Fruit fly (Drosophila melanogaster): ENCODE measurements around the gene OtopLa.
A peak's percentile ranks its signal among the peaks of the same experiment; 100 is the strongest.

Gene OtopLa

DNA sequence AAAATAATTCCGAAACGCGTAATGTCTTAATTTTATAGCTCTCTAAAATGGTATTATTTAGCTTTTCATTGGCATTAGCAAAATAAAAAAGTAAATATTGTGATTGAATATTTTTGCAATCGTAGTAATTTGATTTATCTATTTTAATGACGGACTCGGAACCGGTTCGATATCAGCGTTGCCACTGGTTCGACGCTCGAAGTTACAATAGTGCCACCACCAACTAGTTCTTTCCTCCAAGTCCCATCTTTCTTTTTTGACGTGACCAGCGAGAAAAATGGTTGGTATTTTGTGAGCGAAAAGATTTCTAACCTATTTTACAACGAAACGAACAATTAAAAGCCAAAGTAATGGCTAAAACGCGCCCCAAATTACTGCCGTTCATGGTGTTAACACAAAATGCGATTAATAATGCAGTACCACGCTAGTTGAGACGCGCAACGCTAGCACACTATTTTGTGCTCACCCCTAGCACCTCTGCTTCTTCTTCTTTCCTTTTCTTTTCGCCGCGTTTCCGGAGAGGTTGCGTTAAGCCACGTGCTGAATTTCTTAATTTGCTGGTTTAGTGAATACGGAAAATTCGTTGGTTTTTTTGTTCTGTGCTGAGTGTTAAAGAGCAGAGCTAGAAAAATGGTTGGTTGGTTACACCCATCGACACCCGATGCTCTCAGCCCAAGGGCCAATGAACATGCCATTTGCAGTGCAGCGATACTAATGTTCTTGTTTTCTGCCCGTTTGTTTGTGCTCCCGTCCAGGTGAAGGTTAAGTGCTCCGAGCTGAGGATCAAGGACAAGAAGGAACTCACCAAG lies 24.2 kb upstream of the OtopLa start, which contains the start of gene RpL35 (continued):
- TF ChIP-seq corto (GFP tag; optimal IDR thresholded peaks at IDR 0.05) (no peak), Xbp1 (GFP tag; optimal IDR thresholded peaks at IDR 0.05) (peak; percentile 12), Trl (optimal IDR thresholded peaks at IDR 0.05) (no peak), Trl (GFP tag; optimal IDR thresholded peaks at IDR 0.05) (peak; percentile 32), CG10959 (GFP tag; IDR thresholded peaks at IDR 0.05) (no peak), cas (GFP tag; IDR thresholded peaks at IDR 0.05) (no peak), CG31388 (GFP tag; optimal IDR thresholded peaks at IDR 0.05) (no peak), CG4424 (GFP tag; optimal IDR thresholded peaks at IDR 0.05) (peak; percentile 12), CG33213 (GFP tag; optimal IDR thresholded peaks at IDR 0.05) (peak; percentile 6), nom (GFP tag; optimal IDR thresholded peaks at IDR 0.05) (peak; percentile 77), mam (GFP tag; optimal IDR thresholded peaks at IDR 0.05) (peak; percentile 32), Meics (GFP tag; optimal IDR thresholded peaks at IDR 0.05) (peak; percentile 51), CG5245 (GFP tag; optimal IDR thresholded peaks at IDR 0.05) (no peak), Ravus (GFP tag; IDR thresholded peaks at IDR 0.05) (no peak), CHES-1-like (GFP tag; optimal IDR thresholded peaks at IDR 0.05) (peak; percentile 11), hkb (optimal IDR thresholded peaks at IDR 0.05) (no peak), hkb (GFP tag; IDR thresholded peaks at IDR 0.05) (peak; percentile 35; the same call in 1 of the 2 replicates), slbo (GFP tag; IDR thresholded peaks at IDR 0.05) (peak; percentile 23; the same call in 1 of the 2 replicates), CG11093 (GFP tag; IDR thresholded peaks at IDR 0.05) (no peak), dpn (GFP tag; optimal IDR thresholded peaks at IDR 0.05) (peak in 1 of 2 experiments; percentile 25), NfI (GFP tag; optimal IDR thresholded peaks at IDR 0.05) (peak; percentile 60), CG9609 (GFP tag; optimal IDR thresholded peaks at IDR 0.05) (peak; percentile 45), Gsc (GFP tag; IDR thresholded peaks at IDR 0.05) (no peak), D (optimal IDR thresholded peaks at IDR 0.05) (peak; percentile 53), D (GFP tag; optimal IDR thresholded peaks at IDR 0.05) (peak; percentile 12), CG15269 (tag; optimal IDR thresholded peaks at IDR 0.05) (peak; percentile 33), E2f1 (GFP tag; IDR thresholded peaks at IDR 0.05) (0 out of 2 replicates have a peak, but pooled peaks have one; percentile 22), bigmax (GFP tag; optimal IDR thresholded peaks at IDR 0.05) (peak; percentile 77), fru (optimal IDR thresholded peaks at IDR 0.05) (no peak), Hmr (GFP tag; optimal IDR thresholded peaks at IDR 0.05) (peak; percentile 76), hth (optimal IDR thresholded peaks at IDR 0.05) (no peak), D19A (tag; optimal IDR thresholded peaks at IDR 0.05) (no peak), CG10321 (GFP tag; IDR thresholded peaks at IDR 0.05) (no peak), hbn (GFP tag; IDR thresholded peaks at IDR 0.05; ENCODE audit: partially characterized antibody) (peak; percentile 48; the same call in 1 of the 2 replicates), CG8924 (tag; optimal IDR thresholded peaks at IDR 0.05) (peak; percentile 5), CG11085 (GFP tag; IDR thresholded peaks at IDR 0.05) (0 out of 2 replicates have a peak, but pooled peaks have one; percentile 23), CG12219 (GFP tag; optimal IDR thresholded peaks at IDR 0.05) (peak; percentile 52), sug (tag; optimal IDR thresholded peaks at IDR 0.05) (peak; percentile 55), PHDP (tag; optimal IDR thresholded peaks at IDR 0.05) (peak; percentile 49), CTCF (GFP tag; optimal IDR thresholded peaks at IDR 0.05) (peak; percentile 14), CG12769 (tag; optimal IDR thresholded peaks at IDR 0.05) (peak; percentile 61), CG7928 (GFP tag; optimal IDR thresholded peaks at IDR 0.05) (no peak), CG4282 (GFP tag; optimal IDR thresholded peaks at IDR 0.05) (peak; percentile 29), CG5180 (GFP tag; optimal IDR thresholded peaks at IDR 0.05) (peak; percentile 46), CG6854 (GFP tag; optimal IDR thresholded peaks at IDR 0.05) (peak; percentile 52), CG17829 (tag; optimal IDR thresholded peaks at IDR 0.05) (peak; percentile 17), croc (GFP tag; conservative IDR thresholded peaks at IDR 0.05) (no peak), CG17186 (GFP tag; optimal IDR thresholded peaks at IDR 0.05) (peak; percentile 80), CG12942 (GFP tag; optimal IDR thresholded peaks at IDR 0.05) (no peak), HHEX (GFP tag; optimal IDR thresholded peaks at IDR 0.05) (peak; percentile 65), CG10147 (GFP tag; optimal IDR thresholded peaks at IDR 0.05) (peak; percentile 14)
